Fruit fly (Drosophila melanogaster) whole organism, adult: ENCODE data around the gene CG7706.

Source experiments
- CG5204 ChIP-seq: fragments of 200-800 bp; sonication (Bioruptor generic); optimal IDR thresholded peaks from 2 replicates; lab custom pipeline; 2016; ENCODE audit warnings: missing biosample characterization, missing genetic modification characterization
- CG7101 ChIP-seq: fragments of 200-800 bp; sonication (Bioruptor generic); optimal IDR thresholded peaks from 2 replicates; lab custom pipeline; 2018; ENCODE audit warnings: missing biosample characterization, mild to moderate bottlenecking, missing genetic modification characterization, moderate library complexity
- Hr96 ChIP-seq: fragments of 200-800 bp; sonication (Bioruptor generic); optimal IDR thresholded peaks from 2 replicates; lab custom pipeline; 2016; ENCODE audit warnings: missing biosample characterization, missing genetic modification characterization
- Mnt ChIP-seq: fragments of 200-800 bp; sonication (Bioruptor generic); optimal IDR thresholded peaks from 2 replicates; lab custom pipeline; 2016; ENCODE audit warnings: missing biosample characterization, mild to moderate bottlenecking, missing genetic modification characterization
- tj ChIP-seq: fragments of 200-800 bp; sonication (Bioruptor generic); optimal IDR thresholded peaks from 3 replicates; lab custom pipeline; 2017; ENCODE audit warnings: missing biosample characterization, mild to moderate bottlenecking, missing genetic modification characterization, moderate library complexity

DNA sequence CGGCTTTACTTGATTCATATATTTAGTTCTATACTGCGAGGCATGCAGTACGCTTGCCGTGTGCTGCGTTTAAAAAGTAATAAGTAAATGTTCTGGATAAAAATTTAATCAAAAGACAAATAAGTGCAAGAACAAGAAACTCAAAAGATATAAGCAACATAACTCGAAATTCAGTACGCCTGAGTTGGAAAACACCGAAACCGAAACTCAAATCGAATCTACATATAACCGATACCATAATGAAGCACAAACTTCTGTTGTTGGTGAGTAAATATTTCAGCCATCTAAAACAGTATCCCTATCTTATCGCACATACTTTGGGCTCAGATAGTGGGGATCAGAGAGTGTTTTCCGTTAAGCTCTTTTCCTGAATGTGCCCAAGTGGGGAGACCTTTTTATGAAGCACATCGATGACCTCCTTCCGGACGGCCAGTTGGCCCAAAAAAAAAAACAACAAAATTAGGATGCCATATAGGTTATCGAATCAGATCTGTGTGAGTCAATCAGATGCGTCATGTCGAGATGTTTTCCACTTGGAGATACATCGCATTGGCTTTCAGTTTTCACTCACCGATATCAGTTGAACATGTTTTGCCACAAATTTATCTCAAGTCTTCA, 6.4 kb upstream of the CG7706 start, which contains the start of gene CG31230:
- TF ChIP-seq tj (GFP tag; lab: Kevin White, UChicago) (no peak), CG5204 (no peak), Hr96 (GFP tag; lab: Kevin White, UChicago) (no peak), Mnt (GFP tag; lab: Kevin White, UChicago) (no peak), CG7101 (tag; lab: Kevin White, UChicago) (no peak)
